Worm (Caenorhabditis elegans): ENCODE results near the gene scav-3.

Gene scav-3

ce11 chrIII:12421708-12422107, 34.9 kb downstream of the scav-3 start, which contains the start of gene tat-1:
Gene tat-1, minus strand, starts transcription at chrIII:12421718.
- TF ChIP-seq ceh-36 (tag; optimal IDR thresholded peaks at IDR 0.05): no peak
- TF ChIP-seq hmbx-1 (tag; optimal IDR thresholded peaks at IDR 0.05): no peak
- TF ChIP-seq hnd-1 (tag; optimal IDR thresholded peaks at IDR 0.05): no peak
- TF ChIP-seq sea-1 (GFP tag; conservative IDR thresholded peaks at IDR 0.05): no peak
- TF ChIP-seq F13C5.2 (tag; optimal IDR thresholded peaks at IDR 0.05): no peak
- no peak for TF ChIP-seq ceh-13 (GFP tag; optimal IDR thresholded peaks at IDR 0.05)
- TF ChIP-seq tra-4 (tag; optimal IDR thresholded peaks at IDR 0.05): no peak
- TF ChIP-seq aly-1 (tag; optimal IDR thresholded peaks at IDR 0.05): no peak
- TF ChIP-seq tbx-37 (GFP tag; conservative IDR thresholded peaks at IDR 0.05): no peak
- no peak for TF ChIP-seq B0310.2 (tag; optimal IDR thresholded peaks at IDR 0.05)
- TF ChIP-seq ama-1 (optimal IDR thresholded peaks at IDR 0.05): no peak
- no peak for TF ChIP-seq flt-1 (GFP tag; IDR thresholded peaks at IDR 0.05)
- no peak for TF ChIP-seq scrt-1 (GFP tag; IDR thresholded peaks at IDR 0.05)
- no peak for TF ChIP-seq pes-1 (GFP tag; IDR thresholded peaks at IDR 0.05)
- no peak for TF ChIP-seq tbx-11 (GFP tag; IDR thresholded peaks at IDR 0.05)
- no peak for TF ChIP-seq ets-7 (tag; optimal IDR thresholded peaks at IDR 0.05)
- no peak for TF ChIP-seq hmg-4 (GFP tag; optimal IDR thresholded peaks at IDR 0.05)

ce11 chrIII:12420256-12420655, 36.4 kb downstream of the scav-3 start:
- TF ChIP-seq ceh-36 (tag; optimal IDR thresholded peaks at IDR 0.05): no peak
- TF ChIP-seq ceh-13 (GFP tag; optimal IDR thresholded peaks at IDR 0.05): no peak
- no peak for TF ChIP-seq hmg-4 (GFP tag; optimal IDR thresholded peaks at IDR 0.05)
- TF ChIP-seq tbx-37 (GFP tag; conservative IDR thresholded peaks at IDR 0.05): no peak
- no peak for TF ChIP-seq tra-4 (tag; optimal IDR thresholded peaks at IDR 0.05)
- no peak for TF ChIP-seq tbx-11 (GFP tag; IDR thresholded peaks at IDR 0.05)
- no peak for TF ChIP-seq ets-7 (tag; optimal IDR thresholded peaks at IDR 0.05)
- TF ChIP-seq sea-1 (GFP tag; conservative IDR thresholded peaks at IDR 0.05): no peak
- TF ChIP-seq hmbx-1 (tag; optimal IDR thresholded peaks at IDR 0.05): no peak
- TF ChIP-seq F13C5.2 (tag; optimal IDR thresholded peaks at IDR 0.05): no peak
- TF ChIP-seq scrt-1 (GFP tag; IDR thresholded peaks at IDR 0.05): no peak
- no peak for TF ChIP-seq aly-1 (tag; optimal IDR thresholded peaks at IDR 0.05)
- no peak for TF ChIP-seq flt-1 (GFP tag; IDR thresholded peaks at IDR 0.05)
- TF ChIP-seq ama-1 (optimal IDR thresholded peaks at IDR 0.05): no peak
- TF ChIP-seq pes-1 (GFP tag; IDR thresholded peaks at IDR 0.05): no peak
- TF ChIP-seq hnd-1 (tag; optimal IDR thresholded peaks at IDR 0.05): no peak
- no peak for TF ChIP-seq B0310.2 (tag; optimal IDR thresholded peaks at IDR 0.05)

ce11 chrIII:12414533-12414932, 42.1 kb downstream of the scav-3 start:
- TF ChIP-seq hmg-4 (GFP tag; optimal IDR thresholded peaks at IDR 0.05) (no peak), flt-1 (GFP tag; IDR thresholded peaks at IDR 0.05) (no peak), aly-1 (tag; optimal IDR thresholded peaks at IDR 0.05) (no peak), hnd-1 (tag; optimal IDR thresholded peaks at IDR 0.05) (no peak)

- no peak for TF ChIP-seq B0310.2 (tag; optimal IDR thresholded peaks at IDR 0.05)
- TF ChIP-seq ceh-36 (tag; optimal IDR thresholded peaks at IDR 0.05): no peak
- TF ChIP-seq tbx-37 (GFP tag; conservative IDR thresholded peaks at IDR 0.05): no peak
- TF ChIP-seq ama-1 (optimal IDR thresholded peaks at IDR 0.05): no peak
- no peak for TF ChIP-seq F13C5.2 (tag; optimal IDR thresholded peaks at IDR 0.05)
- no peak for TF ChIP-seq ets-7 (tag; optimal IDR thresholded peaks at IDR 0.05)
- TF ChIP-seq aly-1 (tag; optimal IDR thresholded peaks at IDR 0.05): no peak
- no peak for TF ChIP-seq flt-1 (GFP tag; IDR thresholded peaks at IDR 0.05)
- no peak for TF ChIP-seq ceh-13 (GFP tag; optimal IDR thresholded peaks at IDR 0.05)
- no peak for TF ChIP-seq scrt-1 (GFP tag; IDR thresholded peaks at IDR 0.05)
- TF ChIP-seq tra-4 (tag; optimal IDR thresholded peaks at IDR 0.05): no peak
- TF ChIP-seq hmbx-1 (tag; optimal IDR thresholded peaks at IDR 0.05): no peak
- TF ChIP-seq hnd-1 (tag; optimal IDR thresholded peaks at IDR 0.05): no peak
- no peak for TF ChIP-seq hmg-4 (GFP tag; optimal IDR thresholded peaks at IDR 0.05)
- TF ChIP-seq pes-1 (GFP tag; IDR thresholded peaks at IDR 0.05): no peak
- no peak for TF ChIP-seq sea-1 (GFP tag; conservative IDR thresholded peaks at IDR 0.05)
- no peak for TF ChIP-seq tbx-11 (GFP tag; IDR thresholded peaks at IDR 0.05)
Measured at ce11 chrIII:12411668-12412067, 45.0 kb downstream of the scav-3 start.

- TF ChIP-seq tbx-37 (GFP tag; conservative IDR thresholded peaks at IDR 0.05) (no peak), ceh-36 (tag; optimal IDR thresholded peaks at IDR 0.05) (no peak), B0310.2 (tag; optimal IDR thresholded peaks at IDR 0.05) (no peak), flt-1 (GFP tag; IDR thresholded peaks at IDR 0.05) (no peak), tbx-11 (GFP tag; IDR thresholded peaks at IDR 0.05) (no peak), F13C5.2 (tag; optimal IDR thresholded peaks at IDR 0.05) (no peak), ets-7 (tag; optimal IDR thresholded peaks at IDR 0.05) (no peak), ama-1 (optimal IDR thresholded peaks at IDR 0.05) (no peak), ceh-13 (GFP tag; optimal IDR thresholded peaks at IDR 0.05) (no peak), sea-1 (GFP tag; conservative IDR thresholded peaks at IDR 0.05) (no peak), pes-1 (GFP tag; IDR thresholded peaks at IDR 0.05) (no peak), aly-1 (tag; optimal IDR thresholded peaks at IDR 0.05) (no peak), hnd-1 (tag; optimal IDR thresholded peaks at IDR 0.05) (no peak)
Measured at ce11 chrIII:12411059-12411458, 45.6 kb downstream of the scav-3 start.

- TF ChIP-seq hmbx-1 (tag; optimal IDR thresholded peaks at IDR 0.05) (no peak), pes-1 (GFP tag; IDR thresholded peaks at IDR 0.05) (no peak), hnd-1 (tag; optimal IDR thresholded peaks at IDR 0.05) (no peak), tbx-37 (GFP tag; conservative IDR thresholded peaks at IDR 0.05) (no peak), hmg-4 (GFP tag; optimal IDR thresholded peaks at IDR 0.05) (no peak), sea-1 (GFP tag; conservative IDR thresholded peaks at IDR 0.05) (no peak), ets-7 (tag; optimal IDR thresholded peaks at IDR 0.05) (no peak), aly-1 (tag; optimal IDR thresholded peaks at IDR 0.05) (no peak), flt-1 (GFP tag; IDR thresholded peaks at IDR 0.05) (no peak), F13C5.2 (tag; optimal IDR thresholded peaks at IDR 0.05) (no peak), scrt-1 (GFP tag; IDR thresholded peaks at IDR 0.05) (no peak), ama-1 (optimal IDR thresholded peaks at IDR 0.05) (no peak), ceh-36 (tag; optimal IDR thresholded peaks at IDR 0.05) (no peak), tbx-11 (GFP tag; IDR thresholded peaks at IDR 0.05) (no peak)
Measured at ce11 chrIII:12410304-12410703, 46.3 kb downstream of the scav-3 start.

All from whole organism, early embryonic.